Fruit fly (Drosophila melanogaster) whole organism, prepupa: ENCODE data around the gene wake.

Source experiments
- Blimp-1 ChIP-seq: fragments of 200-800 bp; sonication (Bioruptor generic); optimal IDR thresholded peaks from 3 replicates; lab custom pipeline; 2017; ENCODE audit warnings: missing biosample characterization, missing genetic modification characterization, mild to moderate bottlenecking, moderate library complexity, missing genetic modification reagents
- CG10631 ChIP-seq: fragments of 200-800 bp; sonication (Bioruptor generic); optimal IDR thresholded peaks from 2 replicates; lab custom pipeline; 2016; ENCODE audit warnings: missing biosample characterization, missing genetic modification characterization
- CG10669 ChIP-seq: fragments of 200-800 bp; sonication (Bioruptor generic); optimal IDR thresholded peaks from 3 replicates; lab custom pipeline; 2018; ENCODE audit warnings: missing biosample characterization, mild to moderate bottlenecking, missing genetic modification characterization, moderate library complexity
- CG11294 ChIP-seq: fragments of 200-800 bp; sonication (Bioruptor generic); IDR thresholded peaks from 2 replicates; pipeline ENCODE4 v1.3.6; 2022; ENCODE audit warnings: missing biosample characterization, missing genetic modification characterization
- CG11902 ChIP-seq: fragments of 200-800 bp; sonication (Bioruptor generic); optimal IDR thresholded peaks from 3 replicates; lab custom pipeline; 2016; ENCODE audit warnings: missing biosample characterization, missing genetic modification characterization
- CG1621 ChIP-seq: fragments of 200-800 bp; sonication (Bioruptor generic); optimal IDR thresholded peaks from 3 replicates; lab custom pipeline; 2018; ENCODE audit warnings: missing biosample characterization, mild to moderate bottlenecking, missing genetic modification characterization
- CG16779 ChIP-seq: fragments of 200-800 bp; sonication (Bioruptor generic); optimal IDR thresholded peaks from 3 replicates; lab custom pipeline; 2017; ENCODE audit warnings: missing biosample characterization, mild to moderate bottlenecking, missing genetic modification characterization
- CG3919 ChIP-seq: fragments of 200-800 bp; sonication (Bioruptor generic); optimal IDR thresholded peaks from 3 replicates; lab custom pipeline; 2016; ENCODE audit warnings: missing biosample characterization, missing genetic modification characterization
- CG4318 ChIP-seq: fragments of 200-800 bp; sonication (Bioruptor generic); optimal IDR thresholded peaks from 3 replicates; lab custom pipeline; 2017; ENCODE audit warnings: missing biosample characterization, mild to moderate bottlenecking, missing genetic modification characterization
- CG6276 ChIP-seq: fragments of 200-800 bp; sonication (Bioruptor generic); optimal IDR thresholded peaks from 2 replicates; lab custom pipeline; 2017; ENCODE audit warnings: missing biosample characterization, mild to moderate bottlenecking, missing genetic modification characterization
- CG6792 ChIP-seq: fragments of 200-800 bp; sonication (Bioruptor generic); optimal IDR thresholded peaks from 3 replicates; lab custom pipeline; 2016; ENCODE audit warnings: missing biosample characterization, missing genetic modification characterization
- CG6854 ChIP-seq: fragments of 200-800 bp; sonication (Bioruptor generic); optimal IDR thresholded peaks from 2 replicates; lab custom pipeline; 2017; ENCODE audit warnings: missing biosample characterization, mild to moderate bottlenecking, missing genetic modification characterization
- CG8119 ChIP-seq: fragments of 200-800 bp; sonication (Bioruptor generic); IDR thresholded peaks from 3 replicates; pipeline ENCODE4 v1.3.6; 2022; ENCODE audit warnings: missing biosample characterization, missing genetic modification characterization
- CG8632 ChIP-seq: fragments of 200-800 bp; sonication (Bioruptor generic); optimal IDR thresholded peaks from 3 replicates; lab custom pipeline; 2016; ENCODE audit warnings: missing biosample characterization, missing genetic modification characterization
- Eip78C ChIP-seq: fragments of 200-800 bp; sonication (Bioruptor generic); peaks from one replicate; lab custom pipeline; 2016; ENCODE audit warnings: missing biosample characterization, missing genetic modification characterization
- Eip93F ChIP-seq: fragments of 200-800 bp; sonication (Bioruptor generic); optimal IDR thresholded peaks from 2 replicates; lab custom pipeline; 2016; ENCODE audit warnings: missing biosample characterization, mild to moderate bottlenecking, missing genetic modification characterization
- Gug ChIP-seq: fragments of 200-800 bp; sonication (Bioruptor generic); IDR thresholded peaks from 2 replicates; pipeline ENCODE4 v1.3.6; 2022; ENCODE audit warnings: missing biosample characterization, missing genetic modification characterization
- Hr39 ChIP-seq: fragments of 200-800 bp; sonication (Bioruptor generic); optimal IDR thresholded peaks from 2 replicates; lab custom pipeline; 2016; ENCODE audit warnings: missing biosample characterization, missing genetic modification characterization
- Hr4 ChIP-seq: fragments of 200-800 bp; sonication (Bioruptor generic); optimal IDR thresholded peaks from 3 replicates; lab custom pipeline; 2016; ENCODE audit warnings: missing biosample characterization, missing genetic modification characterization
- Lpt ChIP-seq: fragments of 200-800 bp; sonication (Bioruptor generic); optimal IDR thresholded peaks from 3 replicates; lab custom pipeline; 2016; ENCODE audit warnings: missing biosample characterization, missing genetic modification characterization
- Met ChIP-seq: fragments of 200-800 bp; sonication (Bioruptor generic); optimal IDR thresholded peaks from 3 replicates; lab custom pipeline; 2016; ENCODE audit warnings: missing biosample characterization, missing genetic modification characterization
- Smox ChIP-seq: fragments of 200-800 bp; sonication (Bioruptor generic); optimal IDR thresholded peaks from 3 replicates; lab custom pipeline; 2016; ENCODE audit warnings: missing biosample characterization, missing genetic modification characterization
- Sox14 ChIP-seq: fragments of 200-800 bp; sonication (Bioruptor generic); optimal IDR thresholded peaks from 3 replicates; lab custom pipeline; 2016; ENCODE audit warnings: missing biosample characterization, missing genetic modification characterization
- Sox15 ChIP-seq: fragments of 200-800 bp; sonication (Bioruptor generic); optimal IDR thresholded peaks from 3 replicates; lab custom pipeline; 2016; ENCODE audit warnings: missing biosample characterization, missing genetic modification characterization
- achi ChIP-seq: fragments of 200-800 bp; sonication (Bioruptor generic); optimal IDR thresholded peaks from 3 replicates; lab custom pipeline; 2016; ENCODE audit warnings: missing biosample characterization, missing genetic modification characterization
- acj6 ChIP-seq: fragments of 200-800 bp; sonication (Bioruptor generic); optimal IDR thresholded peaks from 3 replicates; lab custom pipeline; 2016; ENCODE audit warnings: missing biosample characterization, missing genetic modification characterization
- dac ChIP-seq: fragments of 200-800 bp; sonication (Bioruptor generic); optimal IDR thresholded peaks from 2 replicates; lab custom pipeline; 2017; ENCODE audit warnings: missing biosample characterization, mild to moderate bottlenecking, missing genetic modification characterization
- esn ChIP-seq: fragments of 200-800 bp; sonication (Bioruptor generic); optimal IDR thresholded peaks from 2 replicates; lab custom pipeline; 2016; ENCODE audit warnings: missing biosample characterization, mild to moderate bottlenecking, missing genetic modification characterization, moderate library complexity
- fd85E ChIP-seq: fragments of 200-800 bp; sonication (Bioruptor generic); optimal IDR thresholded peaks from 3 replicates; lab custom pipeline; 2016; ENCODE audit warnings: missing biosample characterization, missing genetic modification characterization
- fkh ChIP-seq: fragments of 200-800 bp; sonication (Bioruptor generic); optimal IDR thresholded peaks from 3 replicates; lab custom pipeline; 2017; ENCODE audit warnings: missing biosample characterization, mild to moderate bottlenecking, missing genetic modification characterization, moderate library complexity
- lz ChIP-seq: fragments of 200-800 bp; sonication (Bioruptor generic); optimal IDR thresholded peaks from 3 replicates; lab custom pipeline; 2016; ENCODE audit warnings: missing biosample characterization, missing genetic modification characterization
- net ChIP-seq: fragments of 200-800 bp; sonication (Bioruptor generic); optimal IDR thresholded peaks from 3 replicates; lab custom pipeline; 2016; ENCODE audit warnings: missing biosample characterization, missing genetic modification characterization
- pdm3 ChIP-seq: fragments of 200-800 bp; sonication (Bioruptor generic); optimal IDR thresholded peaks from 3 replicates; lab custom pipeline; 2016; ENCODE audit warnings: missing biosample characterization, missing genetic modification characterization
- salr ChIP-seq, 2 experiments: fragments of 200-800 bp; sonication (Bioruptor generic); optimal IDR thresholded peaks; 3 replicates each; lab custom pipeline; 2016 to 2018; ENCODE audit warnings: missing biosample characterization in 2 of 2, missing genetic modification characterization in 2 of 2, mild to moderate bottlenecking in 1 of 2
- spab ChIP-seq: fragments of 200-800 bp; sonication (Bioruptor generic); optimal IDR thresholded peaks from 2 replicates; lab custom pipeline; 2017; ENCODE audit warnings: missing biosample characterization, mild to moderate bottlenecking, missing genetic modification characterization, missing genetic modification reagents
- topi ChIP-seq: fragments of 200-800 bp; sonication (Bioruptor generic); optimal IDR thresholded peaks from 3 replicates; lab custom pipeline; 2016; ENCODE audit warnings: missing biosample characterization, missing genetic modification characterization

The wake gene

DNA sequence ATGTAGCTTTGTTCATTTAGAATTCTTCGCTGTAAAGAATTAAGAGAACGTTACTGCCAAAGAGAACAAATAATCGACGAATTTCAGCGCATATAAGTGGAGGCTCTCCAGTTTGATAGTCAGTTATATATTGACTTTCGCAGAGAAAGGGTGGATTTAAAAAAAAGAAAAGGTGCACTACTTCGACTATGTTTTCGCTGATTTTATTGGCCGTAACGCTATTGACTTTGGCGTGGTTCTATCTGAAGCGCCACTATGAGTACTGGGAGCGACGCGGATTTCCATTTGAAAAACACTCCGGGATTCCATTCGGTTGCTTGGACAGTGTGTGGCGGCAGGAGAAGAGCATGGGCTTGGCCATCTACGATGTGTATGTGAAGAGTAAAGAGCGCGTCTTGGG, 58.6 kb downstream of the wake start, which contains the start of gene Cyp6d4:
Cyp6d4 (plus strand) TSS at position 112 of the 400 bp plus-strand sequence.
- no peak for TF ChIP-seq Blimp-1 (GFP tag; lab: Kevin White, UChicago)
- no peak for TF ChIP-seq CG6792 (GFP tag; lab: Kevin White, UChicago)
- no peak for TF ChIP-seq acj6 (GFP tag; lab: Kevin White, UChicago)
- TF ChIP-seq Smox (GFP tag; lab: Kevin White, UChicago), result no peak
- no peak for TF ChIP-seq spab (GFP tag; lab: Kevin White, UChicago)
- TF ChIP-seq Eip78C (GFP tag; lab: Kevin White, UChicago), result no peak
- no peak for TF ChIP-seq CG6276 (GFP tag; lab: Kevin White, UChicago)
- no peak for TF ChIP-seq esn (GFP tag; lab: Kevin White, UChicago)
- no peak for TF ChIP-seq achi (GFP tag; lab: Kevin White, UChicago)
- TF ChIP-seq pdm3 (GFP tag; lab: Kevin White, UChicago), result no peak
- TF ChIP-seq lz (GFP tag; lab: Kevin White, UChicago), result no peak
- no peak for TF ChIP-seq Sox14 (GFP tag; lab: Kevin White, UChicago)
- no peak for TF ChIP-seq CG16779 (tag; lab: Kevin White, UChicago)
- no peak for TF ChIP-seq CG3919 (GFP tag; lab: Kevin White, UChicago)
- no peak for TF ChIP-seq CG10631 (GFP tag; lab: Kevin White, UChicago)
- TF ChIP-seq Sox15, result no peak
- TF ChIP-seq Lpt (GFP tag; lab: Kevin White, UChicago), result no peak

dm6 chr3R:22701793-22702192, 62.2 kb downstream of the wake start, which contains the start of the genes CG6972 and CCAP:
TSS of gene CG6972 (plus strand) at chr3R:22702007.
TSS of gene CCAP (minus strand) at chr3R:22702084.
- TF ChIP-seq CG8119, result no peak
- no peak for TF ChIP-seq CG3919 (GFP tag; lab: Kevin White, UChicago)
- TF ChIP-seq CG4318, result no peak
- no peak for TF ChIP-seq CG6854 (GFP tag; lab: Kevin White, UChicago)

- TF ChIP-seq salr (GFP tag; optimal IDR thresholded peaks at IDR 0.05; lab: Kevin White, UChicago), result no peak
- TF ChIP-seq CG1621, result no peak
- TF ChIP-seq Sox14 (GFP tag; lab: Kevin White, UChicago), result no peak
- TF ChIP-seq Lpt (GFP tag; lab: Kevin White, UChicago), result no peak
These were observed 67.6 kb downstream of the wake start, which contains the start of gene CG13842 for dm6 chr3R:22707178-22707577. TSS of gene CG13842 (minus strand) at chr3R:22707278.

dm6 chr3R:22710662-22711061, 71.1 kb downstream of the wake start, which contains the start of gene CG4907:
TSS of gene CG4907 (minus strand) at chr3R:22710762.
- TF ChIP-seq Gug (no peak), Sox14 (GFP tag; lab: Kevin White, UChicago) (no peak), fd85E (GFP tag; lab: Kevin White, UChicago) (no peak)
- TF ChIP-seq, all 60 proteins: peak for 0

DNA sequence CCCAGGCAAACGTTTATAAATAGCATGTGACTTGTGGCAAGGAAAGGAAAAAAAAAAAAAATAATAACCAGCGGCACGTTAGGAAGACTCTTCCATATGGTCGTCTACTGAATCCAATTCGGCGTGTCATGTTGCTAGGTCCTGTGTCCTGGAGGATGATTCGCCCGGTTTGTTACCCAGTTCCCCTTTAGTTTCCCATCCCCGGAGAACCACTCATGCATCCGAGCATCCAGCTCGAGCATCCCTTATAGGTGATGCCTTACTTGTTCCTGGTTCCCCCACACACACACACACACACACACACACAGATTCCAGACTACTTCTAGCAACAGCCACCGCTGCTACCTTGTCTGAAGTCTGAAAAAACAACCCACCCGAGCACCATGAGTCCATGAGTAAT, 78.3 kb downstream of the wake start:
- TF ChIP-seq CG11294 (GFP tag; lab: Robert Waterston, UW) (no peak), lz (GFP tag; lab: Kevin White, UChicago) (no peak), CG1621 (no peak), acj6 (GFP tag; lab: Kevin White, UChicago) (no peak), Met (GFP tag; lab: Kevin White, UChicago) (no peak), CG6854 (GFP tag; lab: Kevin White, UChicago) (no peak), Hr4 (GFP tag; lab: Kevin White, UChicago) (no peak), Hr39 (GFP tag; lab: Kevin White, UChicago) (no peak), fkh (no peak), CG11902 (GFP tag; lab: Kevin White, UChicago) (no peak), topi (GFP tag; lab: Kevin White, UChicago) (no peak), CG10669 (GFP tag; lab: Kevin White, UChicago) (no peak), net (GFP tag; lab: Kevin White, UChicago) (no peak), CG8632 (GFP tag; lab: Kevin White, UChicago) (no peak), Eip93F (GFP tag; lab: Kevin White, UChicago) (no peak), Blimp-1 (GFP tag; lab: Kevin White, UChicago) (no peak), dac (GFP tag; lab: Kevin White, UChicago) (no peak)
